Fruit fly (Drosophila melanogaster) whole organism, embryonic: ENCODE data around the gene CG13002.

Source experiments
- Ada2b ChIP-seq: fragments of 200-800 bp; sonication (Bioruptor generic); IDR thresholded peaks from 2 replicates; pipeline ENCODE4 v1.3.6; 2022; ENCODE audit warnings: missing biosample characterization, missing genetic modification characterization
- Adf1 ChIP-seq: fragments of 200-800 bp; sonication (Bioruptor generic); IDR thresholded peaks from 2 replicates; pipeline ENCODE4 v1.3.6; 2022; ENCODE audit warnings: missing biosample characterization, missing genetic modification characterization
- Antp ChIP-seq: fragments of 200-800 bp; sonication (Bioruptor generic); optimal IDR thresholded peaks from 3 replicates; lab custom pipeline; 2016; ENCODE audit warnings: missing biosample characterization, missing genetic modification characterization
- CG10431 ChIP-seq: fragments of 200-800 bp; sonication (Bioruptor generic); optimal IDR thresholded peaks from 3 replicates; lab custom pipeline; 2018; ENCODE audit warnings: missing biosample characterization, mild to moderate bottlenecking, missing genetic modification characterization
- CG10979 ChIP-seq: fragments of 200-800 bp; sonication (Bioruptor generic); optimal IDR thresholded peaks from 2 replicates; lab custom pipeline; 2018; ENCODE audit warnings: missing biosample characterization, mild to moderate bottlenecking, missing genetic modification characterization, moderate library complexity
- CG11093 ChIP-seq: fragments of 200-800 bp; sonication (Bioruptor generic); IDR thresholded peaks from 3 replicates; pipeline ENCODE4 v1.3.6; 2022; ENCODE audit warnings: missing biosample characterization, missing genetic modification characterization
- CG12391 ChIP-seq: fragments of 200-800 bp; sonication (Bioruptor generic); optimal IDR thresholded peaks from 3 replicates; lab custom pipeline; 2018; ENCODE audit warnings: missing biosample characterization, mild to moderate bottlenecking, missing genetic modification characterization, moderate library complexity
- CG12744 ChIP-seq: fragments of 200-800 bp; sonication (Bioruptor generic); optimal IDR thresholded peaks from 2 replicates; lab custom pipeline; 2016; ENCODE audit warnings: missing biosample characterization, missing genetic modification characterization
- CG13296 ChIP-seq: fragments of 200-800 bp; sonication (Bioruptor generic); optimal IDR thresholded peaks from 3 replicates; lab custom pipeline; 2018; ENCODE audit warnings: missing biosample characterization, mild to moderate bottlenecking, missing genetic modification characterization
- CG13624 ChIP-seq: fragments of 200-800 bp; sonication (Bioruptor generic); optimal IDR thresholded peaks from 2 replicates; lab custom pipeline; 2016; ENCODE audit warnings: missing biosample characterization, missing genetic modification characterization
- CG14441 ChIP-seq: fragments of 200-800 bp; sonication (Bioruptor generic); IDR thresholded peaks from 2 replicates; pipeline ENCODE4 v1.3.6; 2022; ENCODE audit warnings: missing biosample characterization, missing genetic modification characterization
- CG15696 ChIP-seq: fragments of 200-800 bp; sonication (Bioruptor generic); optimal IDR thresholded peaks from 2 replicates; lab custom pipeline; 2019; ENCODE audit warnings: missing biosample characterization, mild to moderate bottlenecking, missing genetic modification characterization, moderate library complexity
- CG17802 ChIP-seq: fragments of 200-800 bp; sonication (Bioruptor generic); optimal IDR thresholded peaks from 2 replicates; lab custom pipeline; 2018; ENCODE audit warnings: missing biosample characterization, mild to moderate bottlenecking, missing genetic modification characterization, moderate library complexity
- CG1832 ChIP-seq: fragments of 200-800 bp; sonication (Bioruptor generic); optimal IDR thresholded peaks from 2 replicates; lab custom pipeline; 2017; ENCODE audit warnings: missing biosample characterization, mild to moderate bottlenecking, missing genetic modification characterization, inconsistent platforms
- CG2202 ChIP-seq: fragments of 200-800 bp; sonication (Bioruptor generic); optimal IDR thresholded peaks from 2 replicates; lab custom pipeline; 2018; ENCODE audit warnings: missing biosample characterization, mild to moderate bottlenecking, missing genetic modification characterization
- CG33213 ChIP-seq: fragments of 200-800 bp; sonication (Bioruptor generic); optimal IDR thresholded peaks from 3 replicates; lab custom pipeline; 2016; ENCODE audit warnings: missing biosample characterization, missing genetic modification characterization
- CG4707 ChIP-seq: fragments of 200-800 bp; sonication (Bioruptor generic); optimal IDR thresholded peaks from 2 replicates; lab custom pipeline; 2018; ENCODE audit warnings: missing biosample characterization, mild to moderate bottlenecking, missing genetic modification characterization, moderate library complexity
- CG6791 ChIP-seq: fragments of 200-800 bp; sonication (Bioruptor generic); IDR thresholded peaks from 3 replicates; pipeline ENCODE4 v1.3.6; 2022; ENCODE audit warnings: missing biosample characterization, missing genetic modification characterization; ENCODE audit not compliant: partially characterized antibody
- CG7357 ChIP-seq: fragments of 200-800 bp; sonication (Bioruptor generic); IDR thresholded peaks from 3 replicates; pipeline ENCODE4 v1.3.6; 2022; ENCODE audit warnings: missing biosample characterization, missing genetic modification characterization
- CG9437 ChIP-seq: fragments of 200-800 bp; sonication (Bioruptor generic); optimal IDR thresholded peaks from 2 replicates; lab custom pipeline; 2018; ENCODE audit warnings: missing biosample characterization, mild to moderate bottlenecking, missing genetic modification characterization
- CG9609 ChIP-seq: fragments of 200-800 bp; sonication (Bioruptor generic); optimal IDR thresholded peaks from 3 replicates; lab custom pipeline; 2016; ENCODE audit warnings: missing biosample characterization, missing genetic modification characterization
- CG9876 ChIP-seq: fragments of 200-800 bp; sonication (Bioruptor generic); optimal IDR thresholded peaks from 2 replicates; lab custom pipeline; 2016; ENCODE audit warnings: missing biosample characterization, missing genetic modification characterization
- Dref ChIP-seq: fragments of 200-800 bp; sonication (Bioruptor generic); IDR thresholded peaks from 2 replicates; pipeline ENCODE4 v1.3.6; 2022; ENCODE audit warnings: missing biosample characterization, missing genetic modification characterization
- HHEX ChIP-seq: fragments of 200-800 bp; sonication (Bioruptor generic); optimal IDR thresholded peaks from 3 replicates; lab custom pipeline; 2017; ENCODE audit warnings: missing biosample characterization, mild to moderate bottlenecking, missing genetic modification characterization, missing genetic modification reagents
- Hr51 ChIP-seq, 2 experiments: fragments of 200-800 bp; sonication (Bioruptor generic); optimal IDR thresholded peaks; 2 replicates in 1 of 2; 3 replicates in 1 of 2; lab custom pipeline; 2016 to 2018; ENCODE audit warnings: missing biosample characterization in 2 of 2, missing genetic modification characterization in 2 of 2, mild to moderate bottlenecking in 1 of 2, moderate library complexity in 1 of 2
- Hr78 ChIP-seq, 2 experiments: fragments of 200-800 bp in 1 of 2; fragments of >200 bp in 1 of 2; sonication (Bioruptor generic) in 1 of 2; optimal IDR thresholded peaks; 2 replicates each; lab custom pipeline; 2017 to 2019; ENCODE audit warnings: missing biosample characterization in 2 of 2, missing genetic modification characterization in 2 of 2, mild to moderate bottlenecking in 1 of 2, moderate library complexity in 1 of 2
- Mad ChIP-seq: fragments of 200-800 bp; sonication (Bioruptor generic); optimal IDR thresholded peaks from 2 replicates; lab custom pipeline; 2016; ENCODE audit warnings: missing biosample characterization, missing genetic modification characterization
- Mes4 ChIP-seq: fragments of 200-800 bp; sonication (Bioruptor generic); optimal IDR thresholded peaks from 2 replicates; lab custom pipeline; 2016; ENCODE audit warnings: missing biosample characterization, missing genetic modification characterization
- Mrtf ChIP-seq: fragments of 200-800 bp; sonication (Bioruptor generic); IDR thresholded peaks from 3 replicates; pipeline ENCODE4 v1.3.6; 2022; ENCODE audit warnings: missing biosample characterization, missing genetic modification characterization
- Nf-YC ChIP-seq: fragments of 200-800 bp; optimal IDR thresholded peaks from 3 replicates; lab custom pipeline; 2019; ENCODE audit warnings: missing biosample characterization, mild to moderate bottlenecking, missing genetic modification characterization, moderate library complexity
- Sox102F ChIP-seq: fragments of 200-800 bp; sonication (Bioruptor generic); optimal IDR thresholded peaks from 2 replicates; lab custom pipeline; 2018; ENCODE audit warnings: missing biosample characterization, mild to moderate bottlenecking, missing genetic modification characterization, moderate library complexity
- ac ChIP-seq: fragments of 200-800 bp; sonication (Bioruptor generic); optimal IDR thresholded peaks from 3 replicates; lab custom pipeline; 2017; ENCODE audit warnings: missing biosample characterization, mild to moderate bottlenecking, missing genetic modification characterization
- cg ChIP-seq: fragments of 200-800 bp; sonication (Bioruptor generic); optimal IDR thresholded peaks from 3 replicates; lab custom pipeline; 2019; ENCODE audit warnings: missing biosample characterization, mild to moderate bottlenecking, missing genetic modification characterization, moderate library complexity
- chinmo ChIP-seq: fragments of 200-800 bp; sonication (Bioruptor generic); IDR thresholded peaks from 4 replicates; pipeline ENCODE4 v1.3.6; 2022; ENCODE audit warnings: missing biosample characterization, missing genetic modification characterization; ENCODE audit not compliant: partially characterized antibody
- chm ChIP-seq: fragments of 200-800 bp; sonication (Bioruptor generic); IDR thresholded peaks from 2 replicates; pipeline ENCODE4 v1.3.6; 2022; ENCODE audit warnings: missing biosample characterization, missing genetic modification characterization
- corto ChIP-seq: fragments of 200-800 bp; sonication (Bioruptor generic); optimal IDR thresholded peaks from 2 replicates; lab custom pipeline; 2016; ENCODE audit warnings: missing biosample characterization, mild to moderate bottlenecking, missing genetic modification characterization, moderate library complexity
- croc ChIP-seq: fragments of 200-800 bp; sonication (Bioruptor generic); conservative IDR thresholded peaks from 3 replicates; pipeline ENCODE4 v1.3.6; 2022; ENCODE audit warnings: missing biosample characterization, missing genetic modification characterization
- danr ChIP-seq: fragments of 200-800 bp; sonication (Bioruptor generic); IDR thresholded peaks from 2 replicates; pipeline ENCODE4 v1.3.6; 2022; ENCODE audit warnings: missing biosample characterization, missing genetic modification characterization
- dpn ChIP-seq, 2 experiments: fragments of 200-800 bp; sonication (Bioruptor generic); optimal IDR thresholded peaks; 3 replicates each; lab custom pipeline; 2016; ENCODE audit warnings: missing biosample characterization in 2 of 2, missing genetic modification characterization in 2 of 2
- fd3F ChIP-seq: fragments of 200-800 bp; sonication (Bioruptor generic); optimal IDR thresholded peaks from 2 replicates; lab custom pipeline; 2018; ENCODE audit warnings: missing biosample characterization, mild to moderate bottlenecking, missing genetic modification characterization, moderate library complexity
- insv ChIP-seq, 2 experiments: fragments of 200-800 bp; sonication (Bioruptor generic); optimal IDR thresholded peaks; 3 replicates each; lab custom pipeline; 2016 to 2018; ENCODE audit warnings: missing biosample characterization in 2 of 2, missing genetic modification characterization in 2 of 2
- lov ChIP-seq, 2 experiments: fragments of 200-800 bp in 1 of 2; fragments of >200 bp in 1 of 2; sonication (Bioruptor generic) in 1 of 2; IDR thresholded peaks in 1 of 2; optimal IDR thresholded peaks in 1 of 2; 2 replicates in 1 of 2; 3 replicates in 1 of 2; pipeline versions ENCODE4 v1.3.6 to Lab custom; 2017 to 2022; ENCODE audit warnings: missing biosample characterization in 1 of 2, missing genetic modification characterization in 1 of 2
- luna ChIP-seq: fragments of 200-800 bp; sonication (Bioruptor generic); optimal IDR thresholded peaks from 2 replicates; lab custom pipeline; 2016; ENCODE audit warnings: missing biosample characterization, missing genetic modification characterization
- pita ChIP-seq: fragments of 200-800 bp; sonication (Bioruptor generic); optimal IDR thresholded peaks from 2 replicates; lab custom pipeline; 2017; ENCODE audit warnings: missing biosample characterization, mild to moderate bottlenecking, missing genetic modification characterization
- repo ChIP-seq: fragments of 200-800 bp; sonication (Bioruptor generic); optimal IDR thresholded peaks from 2 replicates; lab custom pipeline; 2016; ENCODE audit warnings: missing biosample characterization, missing genetic modification characterization
- ro ChIP-seq: fragments of 200-800 bp; sonication (Bioruptor generic); IDR thresholded peaks from 2 replicates; pipeline ENCODE4 v1.3.6; 2022; ENCODE audit warnings: missing biosample characterization, missing genetic modification characterization
- ssp ChIP-seq: fragments of 200-800 bp; sonication (Bioruptor generic); IDR thresholded peaks from 2 replicates; pipeline ENCODE4 v1.3.6; 2022; ENCODE audit warnings: missing biosample characterization, missing genetic modification characterization
- ttk ChIP-seq: fragments of 200-800 bp; sonication (Bioruptor generic); IDR thresholded peaks from 2 replicates; pipeline ENCODE4 v2.1.2; 2022; ENCODE audit warnings: missing biosample characterization, missing genetic modification characterization
- twi ChIP-seq: fragments of 200-800 bp; optimal IDR thresholded peaks from 2 replicates; lab custom pipeline; 2019; ENCODE audit warnings: missing biosample characterization, mild to moderate bottlenecking, missing genetic modification characterization, moderate library complexity
- vnd ChIP-seq: fragments of 200-800 bp; sonication (Bioruptor generic); IDR thresholded peaks from 3 replicates; pipeline ENCODE4 v1.3.6; 2022; ENCODE audit warnings: missing biosample characterization, missing genetic modification characterization; ENCODE audit not compliant: partially characterized antibody
- z ChIP-seq: fragments of 200-800 bp; sonication (Bioruptor generic); IDR thresholded peaks from 3 replicates; pipeline ENCODE4 v1.3.6; 2022; ENCODE audit warnings: missing biosample characterization, missing genetic modification characterization

CG13002 gene

DNA sequence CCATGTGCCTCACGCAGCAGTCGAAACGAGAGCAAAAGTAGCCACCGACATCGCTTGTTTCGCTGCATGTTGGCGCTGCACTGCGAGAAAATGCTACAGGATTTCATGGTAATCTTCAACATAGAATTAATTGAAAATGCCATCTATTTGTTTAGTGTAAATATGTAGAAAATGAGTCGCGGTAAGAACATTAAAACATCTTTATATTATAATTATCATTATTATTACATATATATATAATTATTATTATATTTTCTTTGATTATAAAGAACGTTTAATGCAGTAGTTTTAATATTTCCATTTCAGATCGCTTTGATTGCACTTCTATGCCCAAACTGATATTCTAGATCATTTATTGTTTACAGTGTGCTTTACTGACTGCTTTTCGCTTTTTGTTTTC, 16.6 kb upstream of the CG13002 start (continued):
- TF ChIP-seq CG9437 (GFP tag; lab: Kevin White, UChicago) (no peak), CG9609 (GFP tag; lab: Kevin White, UChicago) (no peak), CG10431 (GFP tag; lab: Kevin White, UChicago) (no peak), corto (GFP tag; lab: Kevin White, UChicago) (no peak), Hr51 (GFP tag; optimal IDR thresholded peaks at IDR 0.05; lab: Kevin White, UChicago) (peak in 1 of 2 experiments; percentile 17), Nf-YC (tag; lab: Kevin White, UChicago) (no peak), twi (tag; lab: Kevin White, UChicago) (no peak), croc (GFP tag; lab: Robert Waterston, UW) (no peak), Mes4 (GFP tag; lab: Kevin White, UChicago) (no peak), cg (no peak), Sox102F (GFP tag; lab: Kevin White, UChicago) (peak; percentile 34), CG12744 (GFP tag; lab: Kevin White, UChicago) (no peak), pita (no peak), ac (GFP tag; lab: Kevin White, UChicago) (no peak), CG17802 (tag; lab: Kevin White, UChicago) (no peak), CG11093 (no peak), CG15696 (tag; lab: Kevin White, UChicago) (no peak), Ada2b (no peak), ssp (GFP tag; lab: Robert Waterston, UW) (no peak), vnd (GFP tag; lab: Robert Waterston, UW) (no peak), ttk (no peak), CG13624 (GFP tag; lab: Kevin White, UChicago) (no peak), CG7357 (no peak), dpn (GFP tag; optimal IDR thresholded peaks at IDR 0.05; lab: Kevin White, UChicago) (no peak), fd3F (GFP tag; lab: Kevin White, UChicago) (no peak), danr (no peak), CG4707 (GFP tag; lab: Kevin White, UChicago) (no peak), chinmo (GFP tag; lab: Robert Waterston, UW) (no peak), CG10979 (tag; lab: Kevin White, UChicago) (peak; percentile 38), chm (no peak), CG2202 (tag; lab: Kevin White, UChicago) (no peak), lov (optimal IDR thresholded peaks at IDR 0.05; lab: Kevin White, UChicago) (no peak), lov (GFP tag; IDR thresholded peaks at IDR 0.05; lab: Robert Waterston, UW) (no peak), Mad (no peak), ro (no peak), Dref (no peak), HHEX (GFP tag; lab: Kevin White, UChicago) (no peak), CG33213 (no peak), Mrtf (no peak), CG6791 (GFP tag; lab: Robert Waterston, UW) (no peak), CG1832 (GFP tag; lab: Kevin White, UChicago) (no peak), CG13296 (no peak), CG9876 (no peak), Antp (no peak), luna (no peak), z (GFP tag; lab: Robert Waterston, UW) (no peak), insv (GFP tag; optimal IDR thresholded peaks at IDR 0.05; lab: Kevin White, UChicago) (no peak), CG12391 (tag; lab: Kevin White, UChicago) (peak; percentile 37), Adf1 (no peak), Hr78 (GFP tag; optimal IDR thresholded peaks at IDR 0.05; lab: Kevin White, UChicago) (no peak), CG14441 (GFP tag; lab: Robert Waterston, UW) (no peak), repo (GFP tag; lab: Kevin White, UChicago) (no peak)
